Fruit fly (Drosophila melanogaster) whole organism, embryonic: ENCODE results near the gene dao.

Source experiments
- Aef1 ChIP-seq: fragments of 200-800 bp; sonication (Bioruptor generic); IDR thresholded peaks from 3 replicates; pipeline ENCODE4 v1.3.6; 2022; ENCODE audit warnings: missing biosample characterization, missing genetic modification characterization
- Antp ChIP-seq: fragments of 200-800 bp; sonication (Bioruptor generic); optimal IDR thresholded peaks from 3 replicates; lab custom pipeline; 2016; ENCODE audit warnings: missing biosample characterization, missing genetic modification characterization
- B-H1 ChIP-seq: fragments of 200-800 bp; sonication (Bioruptor generic); IDR thresholded peaks from 3 replicates; pipeline ENCODE4 v1.3.6; 2022; ENCODE audit warnings: missing biosample characterization, missing genetic modification characterization
- Blimp-1 ChIP-seq: fragments of 200-800 bp; sonication (Bioruptor generic); optimal IDR thresholded peaks from 3 replicates; lab custom pipeline; 2018; ENCODE audit warnings: missing biosample characterization, missing genetic modification characterization, mild to moderate bottlenecking, moderate library complexity, missing genetic modification reagents
- CG11398 ChIP-seq: fragments of 200-800 bp; sonication (Bioruptor generic); optimal IDR thresholded peaks from 2 replicates; lab custom pipeline; 2016; ENCODE audit warnings: missing biosample characterization, missing genetic modification characterization
- CG11560 ChIP-seq: fragments of 200-800 bp; sonication (Bioruptor generic); IDR thresholded peaks from 3 replicates; pipeline ENCODE4 v1.3.6; 2022; ENCODE audit warnings: missing biosample characterization, missing genetic modification characterization
- CG12155 ChIP-seq: fragments of 200-800 bp; sonication (Bioruptor generic); optimal IDR thresholded peaks from 3 replicates; lab custom pipeline; 2016; ENCODE audit warnings: missing biosample characterization, missing genetic modification characterization
- CG12299 ChIP-seq: fragments of 200-800 bp; sonication (Bioruptor generic); optimal IDR thresholded peaks from 2 replicates; lab custom pipeline; 2018; ENCODE audit warnings: missing biosample characterization, mild to moderate bottlenecking, missing genetic modification characterization
- CG12769 ChIP-seq: fragments of 200-800 bp; sonication (Bioruptor generic); optimal IDR thresholded peaks from 2 replicates; lab custom pipeline; 2019; ENCODE audit warnings: missing biosample characterization, mild to moderate bottlenecking, missing genetic modification characterization, moderate library complexity
- CG14050 ChIP-seq: fragments of 200-800 bp; sonication (Bioruptor generic); IDR thresholded peaks from 3 replicates; pipeline ENCODE4 v1.3.6; 2022; ENCODE audit warnings: missing biosample characterization, missing genetic modification characterization
- CG1647 ChIP-seq: fragments of 200-800 bp; sonication (Bioruptor generic); optimal IDR thresholded peaks from 3 replicates; lab custom pipeline; 2016; ENCODE audit warnings: missing biosample characterization, missing genetic modification characterization
- CG17568 ChIP-seq: fragments of 200-800 bp; sonication (Bioruptor generic); optimal IDR thresholded peaks from 2 replicates; lab custom pipeline; 2018; ENCODE audit warnings: missing biosample characterization, mild to moderate bottlenecking, missing genetic modification characterization, moderate library complexity
- CG17802 ChIP-seq: fragments of 200-800 bp; sonication (Bioruptor generic); optimal IDR thresholded peaks from 2 replicates; lab custom pipeline; 2018; ENCODE audit warnings: missing biosample characterization, mild to moderate bottlenecking, missing genetic modification characterization, moderate library complexity
- CG2120 ChIP-seq: fragments of 200-800 bp; sonication (Bioruptor generic); optimal IDR thresholded peaks from 3 replicates; lab custom pipeline; 2016; ENCODE audit warnings: missing biosample characterization, missing genetic modification characterization
- CG2712 ChIP-seq: fragments of 200-800 bp; optimal IDR thresholded peaks from 3 replicates; lab custom pipeline; 2019; ENCODE audit warnings: missing biosample characterization, mild to moderate bottlenecking, missing genetic modification characterization, moderate library complexity
- CG32532 ChIP-seq: fragments of 200-800 bp; sonication (Bioruptor generic); IDR thresholded peaks from 2 replicates; pipeline ENCODE4 v1.3.6; 2022; ENCODE audit warnings: missing biosample characterization, missing genetic modification characterization
- CG3281 ChIP-seq: fragments of 200-800 bp; sonication (Bioruptor generic); optimal IDR thresholded peaks from 3 replicates; lab custom pipeline; 2017; ENCODE audit warnings: missing biosample characterization, mild to moderate bottlenecking, missing genetic modification characterization
- CG34224 ChIP-seq: fragments of 200-800 bp; sonication (Bioruptor generic); IDR thresholded peaks from 3 replicates; pipeline ENCODE4 v1.3.6; 2022; ENCODE audit warnings: missing biosample characterization, missing genetic modification characterization; ENCODE audit not compliant: partially characterized antibody
- CG3847 ChIP-seq: fragments of 200-800 bp; sonication (Bioruptor generic); IDR thresholded peaks from 2 replicates; pipeline ENCODE4 v1.3.6; 2022; ENCODE audit warnings: missing biosample characterization, missing genetic modification characterization
- CG3995 ChIP-seq: fragments of 200-800 bp; sonication (Bioruptor generic); optimal IDR thresholded peaks from 3 replicates; lab custom pipeline; 2016; ENCODE audit warnings: missing biosample characterization, missing genetic modification characterization
- CG4328 ChIP-seq: fragments of 200-800 bp; sonication (Bioruptor generic); optimal IDR thresholded peaks from 3 replicates; lab custom pipeline; 2017; ENCODE audit warnings: missing biosample characterization, missing genetic modification reagents, missing genetic modification characterization
- CG4820 ChIP-seq: fragments of 200-800 bp; sonication (Bioruptor generic); optimal IDR thresholded peaks from 3 replicates; lab custom pipeline; 2016; ENCODE audit warnings: missing biosample characterization, missing genetic modification characterization
- CG7357 ChIP-seq: fragments of 200-800 bp; sonication (Bioruptor generic); IDR thresholded peaks from 3 replicates; pipeline ENCODE4 v1.3.6; 2022; ENCODE audit warnings: missing biosample characterization, missing genetic modification characterization
- CG7786 ChIP-seq: fragments of 200-800 bp; sonication (Bioruptor generic); optimal IDR thresholded peaks from 2 replicates; lab custom pipeline; 2016; ENCODE audit warnings: missing biosample characterization, missing genetic modification characterization
- CG7928 ChIP-seq: fragments of 200-800 bp; sonication (Bioruptor generic); optimal IDR thresholded peaks from 2 replicates; lab custom pipeline; 2017; ENCODE audit warnings: missing biosample characterization, mild to moderate bottlenecking, missing genetic modification characterization
- CG9609 ChIP-seq: fragments of 200-800 bp; sonication (Bioruptor generic); optimal IDR thresholded peaks from 3 replicates; lab custom pipeline; 2016; ENCODE audit warnings: missing biosample characterization, missing genetic modification characterization
- CTCF ChIP-seq: fragments of 200-800 bp; sonication (Bioruptor generic); optimal IDR thresholded peaks from 2 replicates; lab custom pipeline; 2017; ENCODE audit warnings: missing biosample characterization, mild to moderate bottlenecking, missing genetic modification characterization, moderate library complexity
- D19B ChIP-seq: fragments of 200-800 bp; sonication (Bioruptor generic); optimal IDR thresholded peaks from 2 replicates; lab custom pipeline; 2017; ENCODE audit warnings: missing biosample characterization, mild to moderate bottlenecking, missing genetic modification characterization
- Dbx ChIP-seq: fragments of 200-800 bp; sonication (Bioruptor generic); IDR thresholded peaks from 3 replicates; pipeline ENCODE4 v1.3.6; 2022; ENCODE audit warnings: missing biosample characterization, missing genetic modification characterization
- Dll ChIP-seq: fragments of 200-800 bp; sonication (Bioruptor generic); IDR thresholded peaks from 4 replicates; pipeline ENCODE4 v1.3.6; 2022; ENCODE audit warnings: missing biosample characterization, missing genetic modification characterization; ENCODE audit not compliant: partially characterized antibody
- Hmr ChIP-seq: fragments of 200-800 bp; sonication (Bioruptor generic); optimal IDR thresholded peaks from 3 replicates; lab custom pipeline; 2017; ENCODE audit warnings: mild to moderate bottlenecking, missing biosample characterization, missing genetic modification reagents, missing genetic modification characterization
- Hmx ChIP-seq: fragments of 200-800 bp; sonication (Bioruptor generic); optimal IDR thresholded peaks from 2 replicates; lab custom pipeline; 2016; ENCODE audit warnings: missing biosample characterization, missing genetic modification characterization
- Hr78 ChIP-seq, 2 experiments: fragments of 200-800 bp in 1 of 2; fragments of >200 bp in 1 of 2; sonication (Bioruptor generic) in 1 of 2; optimal IDR thresholded peaks; 2 replicates each; lab custom pipeline; 2017 to 2019; ENCODE audit warnings: missing biosample characterization in 2 of 2, missing genetic modification characterization in 2 of 2, mild to moderate bottlenecking in 1 of 2, moderate library complexity in 1 of 2
- Lpt ChIP-seq: fragments of >200 bp; optimal IDR thresholded peaks from 2 replicates; lab custom pipeline; 2018; ENCODE audit warnings: missing biosample characterization, missing genetic modification characterization
- Mad ChIP-seq: fragments of 200-800 bp; sonication (Bioruptor generic); optimal IDR thresholded peaks from 2 replicates; lab custom pipeline; 2016; ENCODE audit warnings: missing biosample characterization, missing genetic modification characterization
- Meics ChIP-seq: fragments of 200-800 bp; sonication (Bioruptor generic); optimal IDR thresholded peaks from 2 replicates; lab custom pipeline; 2017; ENCODE audit warnings: missing biosample characterization, mild to moderate bottlenecking, missing genetic modification characterization
- NfI ChIP-seq: fragments of 200-800 bp; sonication (Bioruptor generic); optimal IDR thresholded peaks from 3 replicates; lab custom pipeline; 2018; ENCODE audit warnings: missing biosample characterization, mild to moderate bottlenecking, missing genetic modification characterization, moderate library complexity
- Oaz ChIP-seq: fragments of 200-800 bp; sonication (Bioruptor generic); IDR thresholded peaks from 2 replicates; pipeline ENCODE4 v1.3.6; 2022; ENCODE audit warnings: missing biosample characterization, missing genetic modification characterization
- Oli ChIP-seq: fragments of 200-800 bp; sonication (Bioruptor generic); optimal IDR thresholded peaks from 2 replicates; lab custom pipeline; 2018; ENCODE audit warnings: missing biosample characterization, mild to moderate bottlenecking, missing genetic modification characterization, moderate library complexity
- bab2 ChIP-seq: fragments of 200-800 bp; sonication (Bioruptor generic); optimal IDR thresholded peaks from 2 replicates; lab custom pipeline; 2016; ENCODE audit warnings: missing biosample characterization, missing genetic modification characterization
- chinmo ChIP-seq: fragments of 200-800 bp; sonication (Bioruptor generic); IDR thresholded peaks from 4 replicates; pipeline ENCODE4 v1.3.6; 2022; ENCODE audit warnings: missing biosample characterization, missing genetic modification characterization; ENCODE audit not compliant: partially characterized antibody
- danr ChIP-seq: fragments of 200-800 bp; sonication (Bioruptor generic); IDR thresholded peaks from 2 replicates; pipeline ENCODE4 v1.3.6; 2022; ENCODE audit warnings: missing biosample characterization, missing genetic modification characterization
- jigr1 ChIP-seq: fragments of 200-800 bp; sonication (Bioruptor generic); IDR thresholded peaks from 3 replicates; pipeline ENCODE4 v1.3.6; 2022; ENCODE audit warnings: missing biosample characterization, missing genetic modification characterization
- mirr ChIP-seq: fragments of 200-800 bp; sonication (Bioruptor generic); optimal IDR thresholded peaks from 3 replicates; lab custom pipeline; 2018; ENCODE audit warnings: missing biosample characterization, mild to moderate bottlenecking, missing genetic modification characterization
- ranshi ChIP-seq: fragments of 200-800 bp; sonication (Bioruptor generic); IDR thresholded peaks from 2 replicates; pipeline ENCODE4 v1.3.6; 2022; ENCODE audit warnings: missing biosample characterization, missing genetic modification characterization
- rib ChIP-seq: fragments of 200-800 bp; sonication (Bioruptor generic); IDR thresholded peaks from 2 replicates; pipeline ENCODE4 v1.3.6; 2022; ENCODE audit warnings: missing biosample characterization, missing genetic modification characterization
- sens-2 ChIP-seq: fragments of 200-800 bp; sonication (Bioruptor generic); IDR thresholded peaks from 2 replicates; pipeline ENCODE4 v1.3.6; 2022; ENCODE audit warnings: missing biosample characterization, missing genetic modification characterization
- shn ChIP-seq: fragments of 200-800 bp; sonication (Bioruptor generic); optimal IDR thresholded peaks from 3 replicates; lab custom pipeline; 2016; ENCODE audit warnings: missing biosample characterization, missing genetic modification characterization
- slp2 ChIP-seq: fragments of 200-800 bp; sonication (Bioruptor generic); optimal IDR thresholded peaks from 2 replicates; lab custom pipeline; 2016; ENCODE audit warnings: missing biosample characterization, missing genetic modification characterization
- tap ChIP-seq: fragments of 200-800 bp; optimal IDR thresholded peaks from 3 replicates; lab custom pipeline; 2019; ENCODE audit warnings: missing biosample characterization, mild to moderate bottlenecking, missing genetic modification characterization, moderate library complexity
- zfh2 ChIP-seq: fragments of 200-800 bp; sonication (Bioruptor generic); optimal IDR thresholded peaks from 2 replicates; lab custom pipeline; 2016; ENCODE audit warnings: missing biosample characterization, missing genetic modification characterization

Gene dao

dm6 chr2L:15254229-15254861 is 5.7 kb downstream of the dao start (continued):
- TF ChIP-seq Oli (tag; lab: Kevin White, UChicago) (peak; percentile 40), CG2712 (tag; lab: Kevin White, UChicago) (peak; percentile 57), NfI (GFP tag; lab: Kevin White, UChicago) (no peak), Dll (no peak), danr (GFP tag; lab: Robert Waterston, UW) (no peak), tap (tag; lab: Kevin White, UChicago) (no peak), CG3995 (peak; percentile 16), CG34224 (GFP tag; lab: Robert Waterston, UW) (no peak), shn (GFP tag; lab: Kevin White, UChicago) (no peak), ranshi (GFP tag; lab: Robert Waterston, UW) (peak; percentile 46; the same call in 1 of the 2 replicates), Mad (GFP tag; lab: Kevin White, UChicago) (no peak), zfh2 (GFP tag; lab: Kevin White, UChicago) (peak; percentile 15), CG4820 (peak; percentile 27), B-H1 (GFP tag; lab: Robert Waterston, UW) (peak; percentile 39; the same call in 1 of the 3 replicates), CG17568 (no peak), CG2120 (GFP tag; lab: Kevin White, UChicago) (peak; percentile 76), Meics (GFP tag; lab: Kevin White, UChicago) (peak; percentile 71), Hr78 (GFP tag; optimal IDR thresholded peaks at IDR 0.05; lab: Kevin White, UChicago) (no peak), Hmx (peak; percentile 11), CG4328 (no peak), CG12155 (peak; percentile 33), CG17802 (tag; lab: Kevin White, UChicago) (peak; percentile 10), jigr1 (no peak), CG3281 (GFP tag; lab: Kevin White, UChicago) (peak; percentile 46), CG14050 (GFP tag; lab: Robert Waterston, UW) (0 out of 3 replicates have a peak, but pooled peaks have one; percentile 30), D19B (GFP tag; lab: Kevin White, UChicago) (peak; percentile 10), Blimp-1 (peak; percentile 53), CG11560 (tag; lab: Robert Waterston, UW) (no peak), Antp (GFP tag; lab: Kevin White, UChicago) (no peak), CG12769 (tag; lab: Kevin White, UChicago) (no peak), CTCF (GFP tag; lab: Kevin White, UChicago) (no peak), CG7786 (GFP tag; lab: Kevin White, UChicago) (peak; percentile 41), CG12299 (tag; lab: Kevin White, UChicago) (no peak), CG9609 (GFP tag; lab: Kevin White, UChicago) (peak; percentile 44), rib (no peak), CG32532 (peak; percentile 62), Dbx (no peak), CG1647 (GFP tag; lab: Kevin White, UChicago) (peak; percentile 31), Lpt (no peak), slp2 (GFP tag; lab: Kevin White, UChicago) (peak; percentile 29), CG7357 (GFP tag; lab: Robert Waterston, UW) (peak; percentile 41; the same call in 1 of the 3 replicates), mirr (peak; percentile 34), Oaz (GFP tag; lab: Robert Waterston, UW) (peak; percentile 23; the same call in 1 of the 2 replicates), CG7928 (no peak), CG11398 (GFP tag; lab: Kevin White, UChicago) (peak; percentile 48), chinmo (GFP tag; lab: Robert Waterston, UW) (no peak), sens-2 (GFP tag; lab: Robert Waterston, UW) (0 out of 2 replicates have a peak, but pooled peaks have one; percentile 23), CG3847 (GFP tag; lab: Robert Waterston, UW) (peak; percentile 23; the same call in 1 of the 2 replicates), Hmr (GFP tag; lab: Kevin White, UChicago) (peak; percentile 0), bab2 (GFP tag; lab: Kevin White, UChicago) (peak; percentile 61), Aef1 (GFP tag; lab: Robert Waterston, UW) (peak; percentile 70)
